Fruit fly (Drosophila melanogaster): ENCODE data around the gene Cln3.
A peak's percentile ranks its signal among the peaks of the same experiment; 100 is the strongest.

Cln3 gene

dm6 chr3L:17791495-17791894, 22.4 kb downstream of the Cln3 start (continued):
- TF ChIP-seq scrt (GFP tag; optimal IDR thresholded peaks at IDR 0.05) (no peak), CG7786 (GFP tag; optimal IDR thresholded peaks at IDR 0.05) (no peak), luna (GFP tag; optimal IDR thresholded peaks at IDR 0.05) (peak; percentile 11), CG4404 (GFP tag; IDR thresholded peaks at IDR 0.05) (no peak), sima (GFP tag; optimal IDR thresholded peaks at IDR 0.05) (no peak), CG2116 (GFP tag; optimal IDR thresholded peaks at IDR 0.05) (no peak), nerfin-1 (tag; optimal IDR thresholded peaks at IDR 0.05) (no peak), E2f2 (GFP tag; IDR thresholded peaks at IDR 0.05) (no peak), pfk (GFP tag; optimal IDR thresholded peaks at IDR 0.05) (peak; percentile 4), CG34224 (GFP tag; IDR thresholded peaks at IDR 0.05; ENCODE audit: partially characterized antibody) (no peak), lilli (GFP tag; optimal IDR thresholded peaks at IDR 0.05) (no peak), Atf-2 (GFP tag; optimal IDR thresholded peaks at IDR 0.05) (no peak), CG15601 (tag; optimal IDR thresholded peaks at IDR 0.05) (no peak), CG14710 (tag; optimal IDR thresholded peaks at IDR 0.05) (no peak), CG2678 (tag; optimal IDR thresholded peaks at IDR 0.05) (no peak), ERR (GFP tag; optimal IDR thresholded peaks at IDR 0.05) (no peak), NC2β (GFP tag; optimal IDR thresholded peaks at IDR 0.05) (no peak), CG2120 (GFP tag; optimal IDR thresholded peaks at IDR 0.05) (peak; percentile 62), CG4707 (GFP tag; optimal IDR thresholded peaks at IDR 0.05) (no peak), ATbp (GFP tag; optimal IDR thresholded peaks at IDR 0.05) (no peak), amos (GFP tag; IDR thresholded peaks at IDR 0.05; ENCODE audit: partially characterized antibody) (no peak), CG31365 (tag; optimal IDR thresholded peaks at IDR 0.05) (peak; percentile 23), CG7928 (GFP tag; optimal IDR thresholded peaks at IDR 0.05) (no peak), CG7372 (GFP tag; IDR thresholded peaks at IDR 0.05) (no peak), CG10959 (GFP tag; IDR thresholded peaks at IDR 0.05) (no peak), Sox100B (GFP tag; optimal IDR thresholded peaks at IDR 0.05) (no peak), CG10209 (GFP tag; optimal IDR thresholded peaks at IDR 0.05) (peak; percentile 57), usp (GFP tag; optimal IDR thresholded peaks at IDR 0.05) (no peak), CG17802 (tag; optimal IDR thresholded peaks at IDR 0.05) (no peak), CG1529 (GFP tag; optimal IDR thresholded peaks at IDR 0.05) (no peak), CG2129 (GFP tag; IDR thresholded peaks at IDR 0.05; ENCODE audit: partially characterized antibody) (no peak), Dad (GFP tag; optimal IDR thresholded peaks at IDR 0.05) (no peak), vvl (GFP tag; IDR thresholded peaks at IDR 0.05) (no peak), bsh (GFP tag; optimal IDR thresholded peaks at IDR 0.05) (no peak), CG5245 (GFP tag; optimal IDR thresholded peaks at IDR 0.05) (no peak), CG18262 (tag; optimal IDR thresholded peaks at IDR 0.05) (no peak), tio (GFP tag; optimal IDR thresholded peaks at IDR 0.05) (no peak), bowl (GFP tag; IDR thresholded peaks at IDR 0.05) (no peak), CG13123 (GFP tag; optimal IDR thresholded peaks at IDR 0.05) (no peak), Dp (GFP tag; optimal IDR thresholded peaks at IDR 0.05) (no peak), grau (tag; optimal IDR thresholded peaks at IDR 0.05) (no peak), CG32767 (GFP tag; IDR thresholded peaks at IDR 0.05) (no peak), Eip74EF (GFP tag; optimal IDR thresholded peaks at IDR 0.05) (no peak), chm (GFP tag; IDR thresholded peaks at IDR 0.05) (no peak), CG6175 (GFP tag; IDR thresholded peaks at IDR 0.05) (no peak), bbx (GFP tag; IDR thresholded peaks at IDR 0.05; ENCODE audit: partially characterized antibody) (no peak), CG17829 (tag; optimal IDR thresholded peaks at IDR 0.05) (no peak), Adf1 (GFP tag; IDR thresholded peaks at IDR 0.05) (peak; percentile 50; the same call in 1 of the 2 replicates), knrl (GFP tag; IDR thresholded peaks at IDR 0.05; ENCODE audit: partially characterized antibody) (no peak), Six4 (GFP tag; optimal IDR thresholded peaks at IDR 0.05) (no peak), CG13296 (GFP tag; optimal IDR thresholded peaks at IDR 0.05) (no peak)

Data from whole organism, embryonic.